Worm (Caenorhabditis elegans) whole organism, young adult: ENCODE data around the gene srr-4.

Experiments
- Y79H2A.3 ChIP-seq: fragments of 200-800 bp; sonication (Bioruptor generic); conservative IDR thresholded peaks from 2 replicates; pipeline ENCODE4 v1.3.6; 2022; ENCODE audit warnings: missing genetic modification reagents, missing genetic modification characterization, missing compliant biosample characterization
- atf-7 ChIP-seq: sonication (generic microtip); optimal IDR thresholded peaks from 2 replicates; lab custom pipeline; 2017; ENCODE audit warnings: mild to moderate bottlenecking, missing genetic modification characterization, missing compliant biosample characterization
- ets-4 ChIP-seq: fragments of 200-800 bp; sonication (Bioruptor generic); optimal IDR thresholded peaks from 2 replicates; lab custom pipeline; 2018; ENCODE audit warnings: mild to moderate bottlenecking, missing genetic modification characterization, missing compliant biosample characterization
- hrde-1 ChIP-seq: sonication (generic microtip); optimal IDR thresholded peaks from 2 replicates; lab custom pipeline; 2016; ENCODE audit warnings: missing genetic modification characterization, mild to moderate bottlenecking, missing compliant biosample characterization, moderate library complexity, missing genotype, missing genetic modification reagents, borderline replicate concordance
- lsy-27 ChIP-seq: sonication (generic microtip); optimal IDR thresholded peaks from 2 replicates; lab custom pipeline; 2017; ENCODE audit warnings: missing genetic modification characterization, mild to moderate bottlenecking, missing compliant biosample characterization, antibody characterized with exemption, missing genotype, borderline replicate concordance; ENCODE audit not compliant: insufficient read depth
- nfya-1 ChIP-seq: sonication (generic microtip); optimal IDR thresholded peaks from 2 replicates; lab custom pipeline; 2017; ENCODE audit warnings: antibody characterized with exemption, missing compliant biosample characterization, missing genetic modification characterization, borderline replicate concordance; ENCODE audit not compliant: insufficient read depth
- nhr-120 ChIP-seq: fragments of 200-800 bp; sonication (Bioruptor generic); IDR thresholded peaks from 2 replicates; pipeline ENCODE4 v1.3.6; 2022; ENCODE audit warnings: missing genetic modification characterization, missing compliant biosample characterization
- rpc-1 ChIP-seq, 2 experiments: fragments of 150-350 bp in 1 of 2; sonication (generic microtip) in 1 of 2; optimal IDR thresholded peaks; 2 replicates each; lab custom pipeline; 2014 to 2018; ENCODE audit warnings: missing biosample characterization in 1 of 2, missing genetic modification characterization in 1 of 2, missing genetic modification reagents in 1 of 2, missing genotype in 1 of 2

ce11 chrV:5052233-5052632, 33.2 kb downstream of the srr-4 start, which contains the start of gene K11D12.12:
- no peak for TF ChIP-seq nhr-120 (GFP tag; lab: Robert Waterston, UW)
- no peak for TF ChIP-seq lsy-27 (tag; lab: Kevin White, UChicago)
- no peak for TF ChIP-seq ets-4
- TF ChIP-seq hrde-1 (tag; lab: Kevin White, UChicago): no peak
- no peak for TF ChIP-seq nfya-1 (tag; lab: Kevin White, UChicago)
- TF ChIP-seq atf-7 (tag; lab: Kevin White, UChicago): no peak
- TF ChIP-seq Y79H2A.3 (GFP tag; lab: Robert Waterston, UW): no peak
- TF ChIP-seq rpc-1 (optimal IDR thresholded peaks at IDR 0.05; lab: Kevin White, UChicago): no peak
- TF ChIP-seq rpc-1 (tag; optimal IDR thresholded peaks at IDR 0.05; lab: Kevin White, UChicago): no peak
